Fruit fly (Drosophila melanogaster): Measurements from ENCODE around the gene Tsp66E.

- no peak for TF ChIP-seq usp (GFP tag; optimal IDR thresholded peaks at IDR 0.05)
- TF ChIP-seq pan (optimal IDR thresholded peaks at IDR 0.05), result no peak
- no peak for TF ChIP-seq EcR (GFP tag; optimal IDR thresholded peaks at IDR 0.05)
- no peak for TF ChIP-seq Dll (optimal IDR thresholded peaks at IDR 0.05)
- TF ChIP-seq CG8478 (optimal IDR thresholded peaks at IDR 0.05), result no peak
- no peak for TF ChIP-seq psq (optimal IDR thresholded peaks at IDR 0.05)
These were observed 41.8 kb upstream of the Tsp66E start for dm6 chr3L:8870547-8870946.
